Fruit fly (Drosophila melanogaster): Measurements from ENCODE around the gene CG4822.
A peak's percentile ranks its signal among the peaks of the same experiment; 100 is the strongest.

Gene CG4822

dm6 chr2L:81198-81597 is 40.4 kb downstream of the CG4822 start (continued):
- no peak for TF ChIP-seq Dbx (GFP tag; IDR thresholded peaks at IDR 0.05)

- no peak for TF ChIP-seq shn (GFP tag; optimal IDR thresholded peaks at IDR 0.05)
- 0 out of 3 replicates have a peak, but pooled peaks have one; percentile 77 for TF ChIP-seq CG2199 (GFP tag; IDR thresholded peaks at IDR 0.05)
- no peak for TF ChIP-seq Mrtf (GFP tag; IDR thresholded peaks at IDR 0.05)
- TF ChIP-seq Scr (GFP tag; IDR thresholded peaks at IDR 0.05; ENCODE audit: partially characterized antibody): no peak
- TF ChIP-seq lov (optimal IDR thresholded peaks at IDR 0.05): no peak
- TF ChIP-seq lov (GFP tag; IDR thresholded peaks at IDR 0.05): 0 out of 3 replicates have a peak, but pooled peaks have one; percentile 28
- no peak for TF ChIP-seq hbn (GFP tag; IDR thresholded peaks at IDR 0.05; ENCODE audit: partially characterized antibody)
- no peak for TF ChIP-seq dati (GFP tag; IDR thresholded peaks at IDR 0.05)
- TF ChIP-seq Ets65A (GFP tag): peak; percentile 4
- no peak for TF ChIP-seq CG12219 (GFP tag; optimal IDR thresholded peaks at IDR 0.05)
- TF ChIP-seq ind (GFP tag; optimal IDR thresholded peaks at IDR 0.05): no peak
- TF ChIP-seq abd-A (tag; optimal IDR thresholded peaks at IDR 0.05): no peak
- no peak for TF ChIP-seq pros (GFP tag; optimal IDR thresholded peaks at IDR 0.05)
- TF ChIP-seq CG9437 (GFP tag; optimal IDR thresholded peaks at IDR 0.05): no peak
- TF ChIP-seq CG1647 (GFP tag; optimal IDR thresholded peaks at IDR 0.05): no peak
- TF ChIP-seq Deaf1 (tag; optimal IDR thresholded peaks at IDR 0.05): no peak
- no peak for TF ChIP-seq ato (GFP tag; IDR thresholded peaks at IDR 0.05; ENCODE audit: partially characterized antibody)
- no peak for TF ChIP-seq en (GFP tag; optimal IDR thresholded peaks at IDR 0.05)
- TF ChIP-seq zen (tag; optimal IDR thresholded peaks at IDR 0.05): no peak
- no peak for TF ChIP-seq CG18764 (GFP tag; optimal IDR thresholded peaks at IDR 0.05)
- TF ChIP-seq Sry-δ (GFP tag; optimal IDR thresholded peaks at IDR 0.05): no peak
These were observed 42.7 kb downstream of the CG4822 start for dm6 chr2L:78828-79227.

dm6 chr2L:76048-76447 is 45.5 kb downstream of the CG4822 start, which contains the start of gene CG11374:
CG11374 (plus strand) TSS chr2L:76348.
- TF ChIP-seq nerfin-2 (GFP tag; IDR thresholded peaks at IDR 0.05; ENCODE audit: partially characterized antibody) (no peak), Ada2b (GFP tag; IDR thresholded peaks at IDR 0.05) (no peak), CG6791 (GFP tag; IDR thresholded peaks at IDR 0.05; ENCODE audit: partially characterized antibody) (no peak), CG11398 (GFP tag; optimal IDR thresholded peaks at IDR 0.05) (no peak)

- TF ChIP-seq abd-A (tag; optimal IDR thresholded peaks at IDR 0.05) (peak; percentile 18), CG13894 (tag; optimal IDR thresholded peaks at IDR 0.05) (peak; percentile 59), BtbVII (GFP tag; optimal IDR thresholded peaks at IDR 0.05) (peak; percentile 7), eve (GFP tag; optimal IDR thresholded peaks at IDR 0.05) (peak in 1 of 2 experiments; percentile 26), CG13296 (GFP tag; optimal IDR thresholded peaks at IDR 0.05) (peak; percentile 11), crp (GFP tag; optimal IDR thresholded peaks at IDR 0.05) (peak in 1 of 2 experiments; percentile 54), wek (GFP tag; optimal IDR thresholded peaks at IDR 0.05) (no peak), cwo (GFP tag; optimal IDR thresholded peaks at IDR 0.05) (peak; percentile 9), lab (GFP tag; optimal IDR thresholded peaks at IDR 0.05) (peak; percentile 12), Med (GFP tag) (peak; percentile 42), jigr1 (GFP tag; IDR thresholded peaks at IDR 0.05) (no peak), CG31365 (tag; optimal IDR thresholded peaks at IDR 0.05) (no peak), CG2120 (GFP tag; optimal IDR thresholded peaks at IDR 0.05) (peak; percentile 18), Rfx (GFP tag; IDR thresholded peaks at IDR 0.05) (peak; percentile 25; the same call in 1 of the 2 replicates), chinmo (GFP tag; IDR thresholded peaks at IDR 0.05; ENCODE audit: partially characterized antibody) (0 out of 4 replicates have a peak, but pooled peaks have one; percentile 37), CG5180 (GFP tag; optimal IDR thresholded peaks at IDR 0.05) (peak; percentile 2), sens (GFP tag) (peak; percentile 25), Fer1 (GFP tag; optimal IDR thresholded peaks at IDR 0.05) (peak; percentile 8), zen (tag; optimal IDR thresholded peaks at IDR 0.05) (no peak)
These were observed 47.7 kb downstream of the CG4822 start for dm6 chr2L:73760-74388.

Data from whole organism, embryonic.